Worm (Caenorhabditis elegans) whole organism, midembryonic: ENCODE measurements around the gene Y48A5A.3.

Source experiments
- cog-1 ChIP-seq: sonication (generic microtip); optimal IDR thresholded peaks from 2 replicates; lab custom pipeline; 2016; ENCODE audit warnings: missing genetic modification characterization, missing compliant biosample characterization
- flt-1 ChIP-seq: fragments of 200-800 bp; sonication (Bioruptor generic); IDR thresholded peaks from 2 replicates; pipeline ENCODE4 v1.3.6; 2022; ENCODE audit warnings: missing genetic modification characterization, missing compliant biosample characterization
- tab-1 ChIP-seq: fragments of 200-800 bp; sonication (Bioruptor generic); IDR thresholded peaks from 2 replicates; pipeline ENCODE4 v1.3.6; 2022; ENCODE audit warnings: missing genetic modification characterization, missing compliant biosample characterization

ce11 chrIV:1972271-1972670, 2.7 kb downstream of the Y48A5A.3 start, which contains the start of gene Y76B12C.4:
- no peak for TF ChIP-seq flt-1
- TF ChIP-seq cog-1 (tag; lab: Kevin White, UChicago): no peak
- TF ChIP-seq tab-1: no peak
